Fruit fly (Drosophila melanogaster) whole organism, embryonic: ENCODE measurements around the gene Fitm.

Source experiments
- B-H1 ChIP-seq: fragments of 200-800 bp; sonication (Bioruptor generic); IDR thresholded peaks from 3 replicates; pipeline ENCODE4 v1.3.6; 2022; ENCODE audit warnings: missing biosample characterization, missing genetic modification characterization
- Bdp1 ChIP-seq: fragments of 200-800 bp; sonication (Bioruptor generic); optimal IDR thresholded peaks from 3 replicates; lab custom pipeline; 2016; ENCODE audit warnings: missing biosample characterization, missing genetic modification characterization
- Bteb2 ChIP-seq: fragments of 200-800 bp; sonication (Bioruptor generic); optimal IDR thresholded peaks from 2 replicates; lab custom pipeline; 2016; ENCODE audit warnings: missing biosample characterization, missing genetic modification characterization
- CG11085 ChIP-seq: fragments of 200-800 bp; sonication (Bioruptor generic); IDR thresholded peaks from 2 replicates; pipeline ENCODE4 v1.3.6; 2022; ENCODE audit warnings: missing biosample characterization, missing genetic modification characterization
- CG11695 ChIP-seq: fragments of 200-800 bp; sonication (Bioruptor generic); IDR thresholded peaks from 3 replicates; pipeline ENCODE4 v1.3.6; 2022; ENCODE audit warnings: missing biosample characterization, missing genetic modification characterization
- CG12299 ChIP-seq: fragments of 200-800 bp; sonication (Bioruptor generic); optimal IDR thresholded peaks from 2 replicates; lab custom pipeline; 2018; ENCODE audit warnings: missing biosample characterization, mild to moderate bottlenecking, missing genetic modification characterization
- CG12659 ChIP-seq: fragments of 200-800 bp; sonication (Bioruptor generic); optimal IDR thresholded peaks from 3 replicates; lab custom pipeline; 2017; ENCODE audit warnings: mild to moderate bottlenecking, missing biosample characterization, missing genetic modification reagents, missing genetic modification characterization
- CG13624 ChIP-seq: fragments of 200-800 bp; sonication (Bioruptor generic); optimal IDR thresholded peaks from 2 replicates; lab custom pipeline; 2016; ENCODE audit warnings: missing biosample characterization, missing genetic modification characterization
- CG13894 ChIP-seq: fragments of 200-800 bp; sonication (Bioruptor generic); optimal IDR thresholded peaks from 3 replicates; lab custom pipeline; 2018; ENCODE audit warnings: missing biosample characterization, mild to moderate bottlenecking, missing genetic modification characterization, moderate library complexity
- CG15011 ChIP-seq: fragments of 200-800 bp; sonication (Bioruptor generic); optimal IDR thresholded peaks from 3 replicates; lab custom pipeline; 2018; ENCODE audit warnings: missing biosample characterization, mild to moderate bottlenecking, missing genetic modification characterization
- CG1647 ChIP-seq: fragments of 200-800 bp; sonication (Bioruptor generic); optimal IDR thresholded peaks from 3 replicates; lab custom pipeline; 2016; ENCODE audit warnings: missing biosample characterization, missing genetic modification characterization
- CG16815 ChIP-seq: fragments of 200-800 bp; sonication (Bioruptor generic); optimal IDR thresholded peaks from 3 replicates; lab custom pipeline; 2017; ENCODE audit warnings: missing biosample characterization, mild to moderate bottlenecking, missing genetic modification characterization
- CG17359 ChIP-seq: fragments of 200-800 bp; sonication (Bioruptor generic); optimal IDR thresholded peaks from 3 replicates; lab custom pipeline; 2018; ENCODE audit warnings: missing biosample characterization, mild to moderate bottlenecking, missing genetic modification characterization, moderate library complexity
- CG18476 ChIP-seq: fragments of 200-800 bp; sonication (Bioruptor generic); optimal IDR thresholded peaks from 2 replicates; lab custom pipeline; 2016; ENCODE audit warnings: missing biosample characterization, mild to moderate bottlenecking, missing genetic modification characterization
- CG30403 ChIP-seq: fragments of 200-800 bp; sonication (Bioruptor generic); optimal IDR thresholded peaks from 3 replicates; lab custom pipeline; 2016; ENCODE audit warnings: missing biosample characterization, missing genetic modification characterization
- CG31441 ChIP-seq: fragments of 200-800 bp; sonication (Bioruptor generic); IDR thresholded peaks from 2 replicates; pipeline ENCODE4 v1.3.6; 2022; ENCODE audit warnings: missing biosample characterization, missing genetic modification characterization
- CG34376 ChIP-seq: fragments of 200-800 bp; sonication (Bioruptor generic); optimal IDR thresholded peaks from 2 replicates; lab custom pipeline; 2018; ENCODE audit warnings: missing biosample characterization, mild to moderate bottlenecking, missing genetic modification characterization
- CG3726 ChIP-seq: fragments of 200-800 bp; sonication (Bioruptor generic); IDR thresholded peaks from 3 replicates; pipeline ENCODE4, ENCODE4 v1.3.6; 2022; ENCODE audit warnings: missing biosample characterization, missing genetic modification characterization
- CG4404 ChIP-seq: fragments of 200-800 bp; sonication (Bioruptor generic); IDR thresholded peaks from 2 replicates; pipeline ENCODE4 v1.3.6; 2022; ENCODE audit warnings: missing biosample characterization, missing genetic modification characterization
- CG7271 ChIP-seq: fragments of 200-800 bp; sonication (Bioruptor generic); optimal IDR thresholded peaks from 2 replicates; lab custom pipeline; 2018; ENCODE audit warnings: missing biosample characterization, mild to moderate bottlenecking, missing genetic modification characterization, moderate library complexity
- CG7372 ChIP-seq: fragments of 200-800 bp; sonication (Bioruptor generic); IDR thresholded peaks from 2 replicates; pipeline ENCODE4 v1.3.6; 2022; ENCODE audit warnings: missing biosample characterization, missing genetic modification characterization
- CG8290 ChIP-seq, 3 experiments: fragments of 200-800 bp; sonication (Bioruptor generic); optimal IDR thresholded peaks; 2 replicates each; lab custom pipeline; 2016 to 2019; ENCODE audit warnings: missing biosample characterization in 3 of 3, missing genetic modification characterization in 3 of 3, mild to moderate bottlenecking in 2 of 3, moderate library complexity in 1 of 3
- CG9817 ChIP-seq: fragments of 200-800 bp; sonication (Bioruptor generic); optimal IDR thresholded peaks from 2 replicates; lab custom pipeline; 2018; ENCODE audit warnings: missing biosample characterization, mild to moderate bottlenecking, missing genetic modification characterization, moderate library complexity
- CTCF ChIP-seq: fragments of 200-800 bp; sonication (Bioruptor generic); optimal IDR thresholded peaks from 2 replicates; lab custom pipeline; 2017; ENCODE audit warnings: missing biosample characterization, mild to moderate bottlenecking, missing genetic modification characterization, moderate library complexity
- Doc2 ChIP-seq: fragments of 200-800 bp; sonication (Bioruptor generic); IDR thresholded peaks from 2 replicates; pipeline ENCODE4 v1.3.6; 2022; ENCODE audit warnings: missing biosample characterization, missing genetic modification characterization
- Dref ChIP-seq: fragments of 200-800 bp; sonication (Bioruptor generic); IDR thresholded peaks from 2 replicates; pipeline ENCODE4 v1.3.6; 2022; ENCODE audit warnings: missing biosample characterization, missing genetic modification characterization
- Elba2 ChIP-seq: fragments of 200-800 bp; sonication (Bioruptor generic); optimal IDR thresholded peaks from 3 replicates; lab custom pipeline; 2016; ENCODE audit warnings: missing biosample characterization, missing genetic modification characterization
- MESR4 ChIP-seq: fragments of 200-800 bp; sonication (Bioruptor generic); optimal IDR thresholded peaks from 2 replicates; lab custom pipeline; 2018; ENCODE audit warnings: missing biosample characterization, mild to moderate bottlenecking, missing genetic modification characterization, moderate library complexity
- Myb ChIP-seq: fragments of 200-800 bp; sonication (Bioruptor generic); optimal IDR thresholded peaks from 2 replicates; lab custom pipeline; 2016; ENCODE audit warnings: missing biosample characterization, missing genetic modification characterization
- NC2α ChIP-seq: fragments of 200-800 bp; sonication (Bioruptor generic); optimal IDR thresholded peaks from 2 replicates; lab custom pipeline; 2016; ENCODE audit warnings: missing biosample characterization, missing genetic modification characterization
- NC2β ChIP-seq: fragments of 200-800 bp; sonication (Bioruptor generic); optimal IDR thresholded peaks from 2 replicates; lab custom pipeline; 2016; ENCODE audit warnings: missing biosample characterization, missing genetic modification characterization
- Nf-YC ChIP-seq: fragments of 200-800 bp; optimal IDR thresholded peaks from 3 replicates; lab custom pipeline; 2019; ENCODE audit warnings: missing biosample characterization, mild to moderate bottlenecking, missing genetic modification characterization, moderate library complexity
- Rfx ChIP-seq: fragments of 200-800 bp; sonication (Bioruptor generic); IDR thresholded peaks from 2 replicates; pipeline ENCODE4 v1.3.6; 2022; ENCODE audit warnings: missing biosample characterization, missing genetic modification characterization
- Rx ChIP-seq: fragments of 200-800 bp; sonication (Bioruptor generic); IDR thresholded peaks from 2 replicates; pipeline ENCODE4 v1.3.6; 2022; ENCODE audit warnings: missing biosample characterization, missing genetic modification characterization
- Scr ChIP-seq: fragments of 200-800 bp; sonication (Bioruptor generic); IDR thresholded peaks from 2 replicates; pipeline ENCODE4 v1.3.6; 2022; ENCODE audit warnings: missing biosample characterization, missing genetic modification characterization; ENCODE audit not compliant: partially characterized antibody
- Side ChIP-seq: fragments of 200-800 bp; sonication (Bioruptor generic); optimal IDR thresholded peaks from 2 replicates; lab custom pipeline; 2016; ENCODE audit warnings: missing biosample characterization, missing genetic modification characterization
- Sin3A ChIP-seq: fragments of >200 bp; optimal IDR thresholded peaks from 2 replicates; lab custom pipeline; 2018
- Six4 ChIP-seq: fragments of 200-800 bp; sonication (Bioruptor generic); optimal IDR thresholded peaks from 2 replicates; lab custom pipeline; 2016; ENCODE audit warnings: missing biosample characterization, missing genetic modification characterization
- Vsx1 ChIP-seq: fragments of 200-800 bp; sonication (Bioruptor generic); optimal IDR thresholded peaks from 2 replicates; lab custom pipeline; 2017; ENCODE audit warnings: missing biosample characterization, mild to moderate bottlenecking, missing genetic modification characterization, missing genetic modification reagents
- Xbp1 ChIP-seq: fragments of 200-800 bp; sonication (Bioruptor generic); optimal IDR thresholded peaks from 3 replicates; lab custom pipeline; 2016; ENCODE audit warnings: missing biosample characterization, mild to moderate bottlenecking, missing genetic modification characterization
- bab2 ChIP-seq: fragments of 200-800 bp; sonication (Bioruptor generic); optimal IDR thresholded peaks from 2 replicates; lab custom pipeline; 2016; ENCODE audit warnings: missing biosample characterization, missing genetic modification characterization
- crol ChIP-seq: fragments of 200-800 bp; sonication (Bioruptor generic); IDR thresholded peaks from 2 replicates; pipeline ENCODE4 v1.3.6; 2022; ENCODE audit warnings: missing biosample characterization, missing genetic modification characterization
- da ChIP-seq: fragments of 200-800 bp; sonication (Bioruptor generic); optimal IDR thresholded peaks from 2 replicates; lab custom pipeline; 2016; ENCODE audit warnings: missing biosample characterization, missing genetic modification characterization
- dm ChIP-seq: fragments of 200-800 bp; sonication (Bioruptor generic); optimal IDR thresholded peaks from 3 replicates; lab custom pipeline; 2016; ENCODE audit warnings: missing biosample characterization, missing genetic modification characterization
- emc ChIP-seq: fragments of 200-800 bp; sonication (Bioruptor generic); optimal IDR thresholded peaks from 2 replicates; lab custom pipeline; 2016; ENCODE audit warnings: missing biosample characterization, missing genetic modification characterization
- gcm ChIP-seq: fragments of 200-800 bp; sonication (Bioruptor generic); optimal IDR thresholded peaks from 2 replicates; lab custom pipeline; 2019; ENCODE audit warnings: missing biosample characterization, mild to moderate bottlenecking, missing genetic modification characterization, moderate library complexity
- grn ChIP-seq: fragments of 200-800 bp; sonication (Bioruptor generic); optimal IDR thresholded peaks from 3 replicates; lab custom pipeline; 2017; ENCODE audit warnings: missing biosample characterization, missing genetic modification characterization
- h ChIP-seq: fragments of >200 bp; optimal IDR thresholded peaks from 2 replicates; lab custom pipeline; 2017
- pan ChIP-seq, 4 experiments: fragments of >200 bp in 3 of 4; fragments of 200-800 bp in 1 of 4; sonication (Bioruptor generic) in 1 of 4; optimal IDR thresholded peaks in 3 of 4; IDR thresholded peaks in 1 of 4; 2 replicates each; pipeline versions ENCODE4 v1.3.6 to Lab custom; 2017 to 2022; ENCODE audit warnings: missing biosample characterization in 2 of 4, missing genetic modification characterization in 2 of 4, mixed read lengths in 1 of 4
- slbo ChIP-seq: fragments of 200-800 bp; sonication (Bioruptor generic); IDR thresholded peaks from 2 replicates; pipeline ENCODE4 v1.3.6; 2022; ENCODE audit warnings: missing biosample characterization, missing genetic modification characterization

The Fitm gene

DNA sequence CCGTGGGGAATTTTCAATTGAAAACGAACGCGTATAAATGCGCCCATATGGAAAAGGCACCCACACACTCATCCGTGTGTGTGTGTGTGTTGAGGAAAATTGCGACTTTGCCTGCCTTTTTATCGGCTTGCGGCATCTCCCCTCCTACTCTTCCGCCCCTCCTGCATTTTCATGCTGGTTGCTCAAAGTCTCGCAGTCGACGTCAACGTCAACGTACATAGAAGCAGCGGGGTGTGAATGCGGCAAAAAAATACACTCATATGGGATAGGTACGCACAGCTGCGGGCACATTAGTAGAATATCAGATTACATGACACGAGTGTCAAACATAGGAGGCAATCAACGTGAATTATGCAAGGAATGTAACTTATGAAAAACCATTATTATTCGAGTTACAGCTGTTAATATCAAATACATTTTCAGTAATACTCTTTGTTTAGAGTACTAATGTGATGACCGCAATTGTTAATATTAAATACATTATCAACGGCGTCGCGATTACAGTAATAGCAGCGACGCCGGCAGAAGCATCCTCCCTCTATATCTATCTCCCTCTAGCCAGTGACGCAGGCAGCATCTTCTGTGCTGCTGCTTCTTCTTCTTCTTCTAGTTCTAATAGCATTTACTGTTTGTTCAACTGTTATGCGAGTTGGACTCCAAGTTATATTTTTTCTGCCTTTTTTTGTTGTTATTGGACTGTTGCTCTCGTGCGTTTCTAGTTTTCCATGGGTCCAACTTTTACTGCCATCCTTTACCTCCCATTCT lies 41.1 kb upstream of the Fitm start (continued):
- TF ChIP-seq pan (optimal IDR thresholded peaks at IDR 0.05; lab: Kevin White, UChicago), result no peak
- peak in 1 of 2 experiments; percentile 92 for TF ChIP-seq pan (GFP tag; optimal IDR thresholded peaks at IDR 0.05 in 1 of 2, IDR thresholded peaks at IDR 0.05 in 1 of 2)
- peak; percentile 92 for TF ChIP-seq CG11695 (GFP tag; lab: Robert Waterston, UW)
- TF ChIP-seq CG34376 (GFP tag; lab: Kevin White, UChicago), result peak; percentile 56
- TF ChIP-seq CG13624 (GFP tag; lab: Kevin White, UChicago), result peak; percentile 81
- TF ChIP-seq Sin3A (lab: Kevin White, UChicago), result no peak
- TF ChIP-seq Side (GFP tag; lab: Kevin White, UChicago), result peak; percentile 90
- TF ChIP-seq CG12659, result peak; percentile 83
- TF ChIP-seq CTCF (GFP tag; lab: Kevin White, UChicago), result peak; percentile 61
- peak; percentile 34 for TF ChIP-seq Nf-YC (tag; lab: Kevin White, UChicago)
- TF ChIP-seq slbo (GFP tag; lab: Robert Waterston, UW), result peak; percentile 88
- TF ChIP-seq bab2 (GFP tag; lab: Kevin White, UChicago), result peak; percentile 94
- TF ChIP-seq CG13894, result peak; percentile 54
- TF ChIP-seq B-H1, result peak; percentile 77
- peak; percentile 80 for TF ChIP-seq dm (GFP tag; lab: Kevin White, UChicago)
- TF ChIP-seq CG11085 (GFP tag; lab: Robert Waterston, UW), result peak; percentile 66
- TF ChIP-seq h (lab: Kevin White, UChicago), result no peak
- no peak for TF ChIP-seq Elba2 (GFP tag; lab: Kevin White, UChicago)
- TF ChIP-seq CG31441 (GFP tag; lab: Robert Waterston, UW), result peak; percentile 86
- TF ChIP-seq Myb (GFP tag; lab: Kevin White, UChicago), result peak; percentile 58
- peak; percentile 63 for TF ChIP-seq Bdp1 (GFP tag; lab: Kevin White, UChicago)
- peak; percentile 86 for TF ChIP-seq CG30403 (GFP tag; lab: Kevin White, UChicago)
- TF ChIP-seq Vsx1 (GFP tag; lab: Kevin White, UChicago), result peak; percentile 71
- TF ChIP-seq grn (GFP tag; lab: Kevin White, UChicago), result peak; percentile 30
- TF ChIP-seq emc (GFP tag; lab: Kevin White, UChicago), result peak; percentile 75
- TF ChIP-seq CG3726 (GFP tag; lab: Robert Waterston, UW), result peak; percentile 82
- TF ChIP-seq MESR4 (GFP tag; lab: Kevin White, UChicago), result peak; percentile 36
- peak; percentile 78 for TF ChIP-seq CG7271 (tag; lab: Kevin White, UChicago)
- peak; percentile 59 for TF ChIP-seq NC2α (GFP tag; lab: Kevin White, UChicago)
- peak; percentile 86 for TF ChIP-seq Rfx (GFP tag; lab: Robert Waterston, UW)
- peak; percentile 92 for TF ChIP-seq gcm
- TF ChIP-seq CG16815 (GFP tag; lab: Kevin White, UChicago), result peak; percentile 82
- peak; percentile 87 for TF ChIP-seq Six4
- TF ChIP-seq CG15011 (GFP tag; lab: Kevin White, UChicago), result peak; percentile 80
- peak; percentile 89 for TF ChIP-seq NC2β (GFP tag; lab: Kevin White, UChicago)
- TF ChIP-seq Scr (GFP tag; lab: Robert Waterston, UW), result no peak
- TF ChIP-seq Dref (GFP tag; lab: Robert Waterston, UW), result no peak
- peak; percentile 82 for TF ChIP-seq Rx
- peak; percentile 77 for TF ChIP-seq CG7372
- TF ChIP-seq CG8290 (GFP tag; optimal IDR thresholded peaks at IDR 0.05; lab: Kevin White, UChicago), result peak; percentile 83
- peak in 1 of 2 experiments; percentile 98 for TF ChIP-seq CG8290 (tag; optimal IDR thresholded peaks at IDR 0.05; lab: Kevin White, UChicago)
- TF ChIP-seq crol, result peak; percentile 89
- TF ChIP-seq CG1647 (GFP tag; lab: Kevin White, UChicago), result peak; percentile 87
- TF ChIP-seq CG9817, result peak; percentile 76
- peak; percentile 90 for TF ChIP-seq Xbp1 (GFP tag; lab: Kevin White, UChicago)
- no peak for TF ChIP-seq Doc2
- peak; percentile 79 for TF ChIP-seq Bteb2 (GFP tag; lab: Kevin White, UChicago)
- peak; percentile 95 for TF ChIP-seq CG17359 (tag; lab: Kevin White, UChicago)
- TF ChIP-seq da (GFP tag; lab: Kevin White, UChicago), result peak; percentile 78
- peak; percentile 83 for TF ChIP-seq CG12299 (tag; lab: Kevin White, UChicago)
- peak; percentile 77 for TF ChIP-seq CG4404 (GFP tag; lab: Robert Waterston, UW)
- TF ChIP-seq CG18476 (GFP tag; lab: Kevin White, UChicago), result peak; percentile 75
